Worm (Caenorhabditis elegans) whole organism, L4 larva: Measurements from ENCODE around the gene ins-21.

Experiments used
- lin-15B ChIP-seq: fragments of 150-350 bp; sonication (generic microtip); optimal IDR thresholded peaks from 3 replicates; lab custom pipeline; 2014; ENCODE audit warnings: missing biosample characterization, missing genetic modification characterization
- mdl-1 ChIP-seq, 2 experiments: fragments of 150-350 bp in 1 of 2; sonication (generic microtip) in 1 of 2; optimal IDR thresholded peaks; 2 replicates each; lab custom pipeline; 2014 to 2017; ENCODE audit warnings: missing biosample characterization in 2 of 2, missing genetic modification characterization in 2 of 2
- nhr-28 ChIP-seq: fragments of 150-350 bp; optimal IDR thresholded peaks from 2 replicates; lab custom pipeline; 2014; ENCODE audit warnings: missing biosample characterization, missing genetic modification characterization
- nhr-42 ChIP-seq: fragments of 200-800 bp; sonication (Bioruptor generic); IDR thresholded peaks from 2 replicates; pipeline ENCODE4 v1.3.6; 2022; ENCODE audit warnings: missing genetic modification characterization, missing compliant biosample characterization
- pha-4 ChIP-seq, 2 experiments: fragments of 150-350 bp in 1 of 2; fragments of 200-800 bp in 1 of 2; sonication (Bioruptor generic) in 1 of 2; IDR thresholded peaks in 1 of 2; optimal IDR thresholded peaks in 1 of 2; 2 replicates each; pipeline versions ENCODE4 v1.3.6 to Lab custom; 2014 to 2022; ENCODE audit warnings: missing genetic modification characterization in 2 of 2, missing genetic modification reagents in 2 of 2, missing biosample characterization in 1 of 2, missing compliant biosample characterization in 1 of 2
- pqm-1 ChIP-seq: sonication (generic microtip); optimal IDR thresholded peaks from 2 replicates; lab custom pipeline; 2017; ENCODE audit warnings: missing biosample characterization, missing genetic modification characterization

DNA sequence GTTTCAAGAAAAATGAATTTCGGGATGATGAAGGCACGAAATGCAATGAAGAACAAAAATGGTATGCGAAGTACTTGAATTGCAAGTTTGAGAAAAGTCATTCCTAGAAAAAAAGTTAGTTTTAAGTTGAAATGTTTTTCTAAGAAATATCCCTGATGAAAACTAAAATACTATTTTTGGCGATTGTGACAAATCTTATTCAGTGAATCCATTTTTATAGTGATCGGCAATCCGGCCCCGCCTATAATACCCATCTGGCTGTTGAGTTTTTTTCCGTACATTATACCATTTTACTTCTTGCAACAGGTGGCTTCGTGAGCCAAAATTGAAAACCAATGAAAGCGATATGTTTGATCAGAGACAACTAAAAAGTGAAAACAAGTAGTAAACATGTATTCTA, 24.3 kb upstream of the ins-21 start, which contains the start of gene C05B5.17:
- TF ChIP-seq pqm-1 (tag; lab: Kevin White, UChicago) (no peak), lin-15B (no peak), mdl-1 (tag; optimal IDR thresholded peaks at IDR 0.05; lab: Kevin White, UChicago) (no peak), nhr-42 (GFP tag; lab: Robert Waterston, UW) (no peak), nhr-28 (no peak), pha-4 (GFP tag; IDR thresholded peaks at IDR 0.05; lab: Robert Waterston, UW) (no peak), pha-4 (tag; optimal IDR thresholded peaks at IDR 0.05; lab: Kevin White, UChicago) (no peak)
